Fruit fly (Drosophila melanogaster) whole organism, embryonic: ENCODE results near the gene Plc21C.

Experiments used
- CG10209 ChIP-seq: fragments of 200-800 bp; sonication (Bioruptor generic); optimal IDR thresholded peaks from 3 replicates; lab custom pipeline; 2017; ENCODE audit warnings: missing biosample characterization, mild to moderate bottlenecking, missing genetic modification characterization, missing genetic modification reagents
- CG10654 ChIP-seq: fragments of 200-800 bp; sonication (Bioruptor generic); optimal IDR thresholded peaks from 2 replicates; lab custom pipeline; 2016; ENCODE audit warnings: missing biosample characterization, missing genetic modification characterization
- CG11398 ChIP-seq: fragments of 200-800 bp; sonication (Bioruptor generic); optimal IDR thresholded peaks from 2 replicates; lab custom pipeline; 2016; ENCODE audit warnings: missing biosample characterization, missing genetic modification characterization
- CG12391 ChIP-seq: fragments of 200-800 bp; sonication (Bioruptor generic); optimal IDR thresholded peaks from 3 replicates; lab custom pipeline; 2018; ENCODE audit warnings: missing biosample characterization, mild to moderate bottlenecking, missing genetic modification characterization, moderate library complexity
- CG13287 ChIP-seq: fragments of 200-800 bp; sonication (Bioruptor generic); IDR thresholded peaks from 2 replicates; pipeline ENCODE4 v1.3.6; 2022; ENCODE audit warnings: missing biosample characterization, missing genetic modification characterization; ENCODE audit not compliant: partially characterized antibody
- CG13296 ChIP-seq: fragments of 200-800 bp; sonication (Bioruptor generic); optimal IDR thresholded peaks from 3 replicates; lab custom pipeline; 2018; ENCODE audit warnings: missing biosample characterization, mild to moderate bottlenecking, missing genetic modification characterization
- CG14050 ChIP-seq: fragments of 200-800 bp; sonication (Bioruptor generic); IDR thresholded peaks from 3 replicates; pipeline ENCODE4 v1.3.6; 2022; ENCODE audit warnings: missing biosample characterization, missing genetic modification characterization
- CG1602 ChIP-seq: fragments of 200-800 bp; sonication (Bioruptor generic); optimal IDR thresholded peaks from 3 replicates; lab custom pipeline; 2016; ENCODE audit warnings: missing biosample characterization, missing genetic modification characterization
- CG1603 ChIP-seq: fragments of 200-800 bp; sonication (Bioruptor generic); optimal IDR thresholded peaks from 2 replicates; lab custom pipeline; 2019; ENCODE audit warnings: missing biosample characterization, mild to moderate bottlenecking, missing genetic modification characterization, moderate library complexity
- CG16815 ChIP-seq: fragments of 200-800 bp; sonication (Bioruptor generic); optimal IDR thresholded peaks from 3 replicates; lab custom pipeline; 2017; ENCODE audit warnings: missing biosample characterization, mild to moderate bottlenecking, missing genetic modification characterization
- CG17359 ChIP-seq: fragments of 200-800 bp; sonication (Bioruptor generic); optimal IDR thresholded peaks from 3 replicates; lab custom pipeline; 2018; ENCODE audit warnings: missing biosample characterization, mild to moderate bottlenecking, missing genetic modification characterization, moderate library complexity
- CG2678 ChIP-seq: fragments of 200-800 bp; sonication (Bioruptor generic); optimal IDR thresholded peaks from 3 replicates; lab custom pipeline; 2019; ENCODE audit warnings: missing biosample characterization, mild to moderate bottlenecking, missing genetic modification characterization, moderate library complexity
- CG31441 ChIP-seq: fragments of 200-800 bp; sonication (Bioruptor generic); IDR thresholded peaks from 2 replicates; pipeline ENCODE4 v1.3.6; 2022; ENCODE audit warnings: missing biosample characterization, missing genetic modification characterization
- CG32532 ChIP-seq: fragments of 200-800 bp; sonication (Bioruptor generic); IDR thresholded peaks from 2 replicates; pipeline ENCODE4 v1.3.6; 2022; ENCODE audit warnings: missing biosample characterization, missing genetic modification characterization
- CG4404 ChIP-seq: fragments of 200-800 bp; sonication (Bioruptor generic); IDR thresholded peaks from 2 replicates; pipeline ENCODE4 v1.3.6; 2022; ENCODE audit warnings: missing biosample characterization, missing genetic modification characterization
- CG5180 ChIP-seq: fragments of 200-800 bp; sonication (Bioruptor generic); optimal IDR thresholded peaks from 3 replicates; lab custom pipeline; 2017; ENCODE audit warnings: missing biosample characterization, missing genetic modification characterization, mild to moderate bottlenecking, moderate library complexity, missing genetic modification reagents
- CG5245 ChIP-seq: fragments of 200-800 bp; sonication (Bioruptor generic); optimal IDR thresholded peaks from 3 replicates; lab custom pipeline; 2016; ENCODE audit warnings: missing biosample characterization, missing genetic modification characterization
- CG6175 ChIP-seq: fragments of 200-800 bp; sonication (Bioruptor generic); IDR thresholded peaks from 3 replicates; pipeline ENCODE4 v1.3.6; 2022; ENCODE audit warnings: missing biosample characterization, missing genetic modification characterization
- CG6254 ChIP-seq: fragments of 200-800 bp; sonication (Bioruptor generic); optimal IDR thresholded peaks from 3 replicates; lab custom pipeline; 2017; ENCODE audit warnings: mild to moderate bottlenecking, missing biosample characterization, missing genetic modification reagents, missing genetic modification characterization
- CG7963 ChIP-seq: fragments of 200-800 bp; sonication (Bioruptor generic); IDR thresholded peaks from 3 replicates; pipeline ENCODE4 v1.3.6; 2022; ENCODE audit warnings: missing biosample characterization, missing genetic modification characterization; ENCODE audit not compliant: partially characterized antibody
- CG8388 ChIP-seq: fragments of 200-800 bp; sonication (Bioruptor generic); optimal IDR thresholded peaks from 2 replicates; lab custom pipeline; 2019; ENCODE audit warnings: missing biosample characterization, mild to moderate bottlenecking, missing genetic modification characterization, moderate library complexity
- CHES-1-like ChIP-seq: fragments of 200-800 bp; sonication (Bioruptor generic); optimal IDR thresholded peaks from 2 replicates; lab custom pipeline; 2016; ENCODE audit warnings: missing biosample characterization, missing genetic modification characterization
- D19B ChIP-seq: fragments of 200-800 bp; sonication (Bioruptor generic); optimal IDR thresholded peaks from 2 replicates; lab custom pipeline; 2017; ENCODE audit warnings: missing biosample characterization, mild to moderate bottlenecking, missing genetic modification characterization
- Dbx ChIP-seq: fragments of 200-800 bp; sonication (Bioruptor generic); IDR thresholded peaks from 3 replicates; pipeline ENCODE4 v1.3.6; 2022; ENCODE audit warnings: missing biosample characterization, missing genetic modification characterization
- E2f2 ChIP-seq: fragments of 200-800 bp; sonication (Bioruptor generic); IDR thresholded peaks from 2 replicates; pipeline ENCODE4 v1.3.6; 2022; ENCODE audit warnings: missing biosample characterization, missing genetic modification characterization
- Hey ChIP-seq: fragments of 200-800 bp; sonication (Bioruptor generic); optimal IDR thresholded peaks from 3 replicates; lab custom pipeline; 2018; ENCODE audit warnings: missing biosample characterization, mild to moderate bottlenecking, missing genetic modification characterization
- Kr ChIP-seq: fragments of 200-800 bp; sonication (Bioruptor generic); optimal IDR thresholded peaks from 2 replicates; lab custom pipeline; 2017; ENCODE audit warnings: missing biosample characterization, mild to moderate bottlenecking, missing genetic modification characterization
- Neu2 ChIP-seq: fragments of 200-800 bp; sonication (Bioruptor generic); optimal IDR thresholded peaks from 3 replicates; lab custom pipeline; 2016; ENCODE audit warnings: missing biosample characterization, missing genetic modification characterization, borderline replicate concordance
- Sin3A ChIP-seq: fragments of >200 bp; optimal IDR thresholded peaks from 2 replicates; lab custom pipeline; 2018
- Tbp ChIP-seq: fragments of >200 bp; optimal IDR thresholded peaks from 2 replicates; lab custom pipeline; 2018; ENCODE audit warnings: missing biosample characterization, missing genetic modification characterization
- Trl ChIP-seq, 3 experiments: fragments of >200 bp in 2 of 3; fragments of 200-800 bp in 1 of 3; sonication (Bioruptor generic) in 1 of 3; optimal IDR thresholded peaks; 2 replicates in 1 of 3; 3 replicates in 2 of 3; lab custom pipeline; 2016 to 2017; ENCODE audit warnings: missing biosample characterization in 1 of 3, missing genetic modification characterization in 1 of 3
- Vsx1 ChIP-seq: fragments of 200-800 bp; sonication (Bioruptor generic); optimal IDR thresholded peaks from 2 replicates; lab custom pipeline; 2017; ENCODE audit warnings: missing biosample characterization, mild to moderate bottlenecking, missing genetic modification characterization, missing genetic modification reagents
- ato ChIP-seq: fragments of 200-800 bp; sonication (Bioruptor generic); IDR thresholded peaks from 2 replicates; pipeline ENCODE4 v1.3.6; 2022; ENCODE audit warnings: missing biosample characterization, missing genetic modification characterization; ENCODE audit not compliant: partially characterized antibody
- bowl ChIP-seq: fragments of 200-800 bp; sonication (Bioruptor generic); IDR thresholded peaks from 2 replicates; pipeline ENCODE4 v1.3.6; 2022; ENCODE audit warnings: missing biosample characterization, missing genetic modification characterization
- br ChIP-seq: fragments of >200 bp; optimal IDR thresholded peaks from 2 replicates; lab custom pipeline; 2017
- esg ChIP-seq: fragments of 200-800 bp; sonication (Bioruptor generic); conservative IDR thresholded peaks from 2 replicates; pipeline ENCODE4 v1.3.6; 2022; ENCODE audit warnings: missing biosample characterization, missing genetic modification characterization
- fu2 ChIP-seq: fragments of 200-800 bp; sonication (Bioruptor generic); optimal IDR thresholded peaks from 2 replicates; lab custom pipeline; 2016; ENCODE audit warnings: missing biosample characterization, missing genetic modification characterization
- gce ChIP-seq: fragments of 200-800 bp; sonication (Bioruptor generic); IDR thresholded peaks from 3 replicates; pipeline ENCODE4 v1.3.6; 2022; ENCODE audit warnings: missing biosample characterization, missing genetic modification characterization
- ind ChIP-seq: fragments of 200-800 bp; sonication (Bioruptor generic); optimal IDR thresholded peaks from 3 replicates; lab custom pipeline; 2016; ENCODE audit warnings: missing biosample characterization, missing genetic modification characterization
- mirr ChIP-seq: fragments of 200-800 bp; sonication (Bioruptor generic); optimal IDR thresholded peaks from 3 replicates; lab custom pipeline; 2018; ENCODE audit warnings: missing biosample characterization, mild to moderate bottlenecking, missing genetic modification characterization
- nerfin-1 ChIP-seq: fragments of 200-800 bp; sonication (Bioruptor generic); optimal IDR thresholded peaks from 3 replicates; lab custom pipeline; 2019; ENCODE audit warnings: missing biosample characterization, mild to moderate bottlenecking, missing genetic modification characterization, moderate library complexity
- pfk ChIP-seq: fragments of 200-800 bp; sonication (Bioruptor generic); optimal IDR thresholded peaks from 2 replicates; lab custom pipeline; 2018; ENCODE audit warnings: missing biosample characterization, mild to moderate bottlenecking, missing genetic modification characterization, moderate library complexity
- scrt ChIP-seq: fragments of 200-800 bp; sonication (Bioruptor generic); optimal IDR thresholded peaks from 2 replicates; lab custom pipeline; 2018; ENCODE audit warnings: missing biosample characterization, mild to moderate bottlenecking, missing genetic modification characterization, moderate library complexity
- so ChIP-seq: fragments of 200-800 bp; sonication (Bioruptor generic); IDR thresholded peaks from 3 replicates; pipeline ENCODE4 v1.3.6; 2022; ENCODE audit warnings: missing biosample characterization, missing genetic modification characterization
- ssp ChIP-seq: fragments of 200-800 bp; sonication (Bioruptor generic); IDR thresholded peaks from 2 replicates; pipeline ENCODE4 v1.3.6; 2022; ENCODE audit warnings: missing biosample characterization, missing genetic modification characterization
- wor ChIP-seq: fragments of 200-800 bp; sonication (Bioruptor generic); IDR thresholded peaks from 2 replicates; pipeline ENCODE4 v1.3.6; 2022; ENCODE audit warnings: missing biosample characterization, missing genetic modification characterization
- zen ChIP-seq: fragments of 200-800 bp; sonication (Bioruptor generic); optimal IDR thresholded peaks from 3 replicates; lab custom pipeline; 2018; ENCODE audit warnings: missing biosample characterization, mild to moderate bottlenecking, missing genetic modification characterization, moderate library complexity
- zfh1 ChIP-seq: fragments of 200-800 bp; sonication (Bioruptor generic); IDR thresholded peaks from 3 replicates; pipeline ENCODE4 v1.3.6; 2022; ENCODE audit warnings: missing biosample characterization, missing genetic modification characterization

Gene Plc21C

dm6 chr2L:297480-298284 is 8.1 kb upstream of the Plc21C start, which contains the start of gene Pi3K21B (continued):
- TF ChIP-seq CG7963 (GFP tag; lab: Robert Waterston, UW) (0 out of 3 replicates have a peak, but pooled peaks have one; percentile 24), br (lab: Kevin White, UChicago) (no peak), CG6254 (peak; percentile 77), CG5180 (GFP tag; lab: Kevin White, UChicago) (peak; percentile 69), scrt (GFP tag; lab: Kevin White, UChicago) (peak; percentile 70), Tbp (GFP tag; lab: Kevin White, UChicago) (no peak), pfk (GFP tag; lab: Kevin White, UChicago) (peak; percentile 55), so (GFP tag; lab: Robert Waterston, UW) (peak; percentile 83), CG14050 (GFP tag; lab: Robert Waterston, UW) (peak; percentile 64), CG1603 (peak; percentile 85), CG8388 (GFP tag; lab: Kevin White, UChicago) (peak; percentile 80), zen (tag; lab: Kevin White, UChicago) (peak; percentile 91), D19B (peak; percentile 68), CG11398 (peak; percentile 76), ssp (peak; percentile 84), zfh1 (GFP tag; lab: Robert Waterston, UW) (peak; percentile 90), Sin3A (peak; percentile 77), CG13296 (GFP tag; lab: Kevin White, UChicago) (peak; percentile 84), Trl (optimal IDR thresholded peaks at IDR 0.05; lab: Kevin White, UChicago) (no peak), Trl (GFP tag; optimal IDR thresholded peaks at IDR 0.05; lab: Kevin White, UChicago) (peak; percentile 96), gce (0 out of 3 replicates have a peak, but pooled peaks have one; percentile 63), fu2 (GFP tag; lab: Kevin White, UChicago) (peak; percentile 93), CG31441 (GFP tag; lab: Robert Waterston, UW) (peak; percentile 87), CHES-1-like (GFP tag; lab: Kevin White, UChicago) (peak; percentile 87), mirr (peak; percentile 73), CG2678 (tag; lab: Kevin White, UChicago) (peak; percentile 91), esg (GFP tag; lab: Robert Waterston, UW) (peak; percentile 87), Dbx (GFP tag; lab: Robert Waterston, UW) (peak; percentile 93), Vsx1 (peak; percentile 61), CG12391 (tag; lab: Kevin White, UChicago) (peak; percentile 93), CG17359 (peak; percentile 87), wor (GFP tag; lab: Robert Waterston, UW) (peak; percentile 75), CG6175 (GFP tag; lab: Robert Waterston, UW) (0 out of 3 replicates have a peak, but pooled peaks have one; percentile 67), ind (GFP tag; lab: Kevin White, UChicago) (peak; percentile 92), ato (GFP tag; lab: Robert Waterston, UW) (no peak), CG1602 (peak; percentile 90), CG10654 (peak; percentile 86), Hey (tag; lab: Kevin White, UChicago) (peak; percentile 71), CG10209 (peak; percentile 92), CG5245 (GFP tag; lab: Kevin White, UChicago) (peak; percentile 87), CG16815 (peak; percentile 89), Kr (no peak), nerfin-1 (tag; lab: Kevin White, UChicago) (peak; percentile 82), CG32532 (GFP tag; lab: Robert Waterston, UW) (peak; percentile 86), CG4404 (GFP tag; lab: Robert Waterston, UW) (peak; percentile 77), E2f2 (GFP tag; lab: Robert Waterston, UW) (peak; percentile 88), Neu2 (peak; percentile 58), bowl (0 out of 2 replicates have a peak, but pooled peaks have one; percentile 32), CG13287 (GFP tag; lab: Robert Waterston, UW) (peak; percentile 44; the same call in 1 of the 2 replicates)
